Worm (Caenorhabditis elegans) whole organism, L3 larva: Measurements from ENCODE around the gene cam-1.

Experiments used
- ceh-82 ChIP-seq: fragments of 150-350 bp; optimal IDR thresholded peaks from 2 replicates; lab custom pipeline; 2014; ENCODE audit warnings: missing biosample characterization, missing genetic modification characterization
- tbx-2 ChIP-seq: sonication (generic microtip); optimal IDR thresholded peaks from 2 replicates; lab custom pipeline; 2016; ENCODE audit warnings: mild to moderate bottlenecking, missing genetic modification characterization, missing compliant biosample characterization

DNA sequence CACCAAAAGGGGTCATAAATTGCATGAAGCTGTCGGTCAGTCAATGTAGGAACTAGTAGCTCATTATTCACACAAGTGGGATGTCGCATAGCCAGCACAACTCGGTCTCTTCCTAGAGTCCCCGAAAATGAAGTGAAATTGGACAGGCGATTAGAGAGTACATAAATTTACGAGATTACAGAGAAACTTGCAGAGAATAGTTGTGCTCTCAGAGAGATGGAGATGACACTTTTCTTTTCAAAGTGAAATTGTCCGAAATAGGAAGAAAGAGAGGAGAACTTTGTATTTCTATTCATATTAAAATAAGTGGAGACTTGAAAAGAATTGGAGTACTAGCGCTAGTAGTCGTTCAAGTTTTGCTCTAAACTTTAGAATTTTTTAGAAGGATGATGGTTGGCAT lies 4.5 kb downstream of the cam-1 start:
- no peak for TF ChIP-seq tbx-2
- no peak for TF ChIP-seq ceh-82
